Fruit fly (Drosophila melanogaster) whole organism, embryonic: Measurements from ENCODE around the gene Scr.

Source experiments
- ATbp ChIP-seq: fragments of 200-800 bp; sonication (Bioruptor generic); optimal IDR thresholded peaks from 2 replicates; lab custom pipeline; 2017; ENCODE audit warnings: missing biosample characterization, mild to moderate bottlenecking, missing genetic modification characterization, missing genetic modification reagents
- Abd-B ChIP-seq: fragments of 200-800 bp; sonication (Bioruptor generic); optimal IDR thresholded peaks from 2 replicates; lab custom pipeline; 2018; ENCODE audit warnings: missing biosample characterization, mild to moderate bottlenecking, missing genetic modification characterization, moderate library complexity
- B-H1 ChIP-seq: fragments of 200-800 bp; sonication (Bioruptor generic); IDR thresholded peaks from 3 replicates; pipeline ENCODE4 v1.3.6; 2022; ENCODE audit warnings: missing biosample characterization, missing genetic modification characterization
- Bdp1 ChIP-seq: fragments of 200-800 bp; sonication (Bioruptor generic); optimal IDR thresholded peaks from 3 replicates; lab custom pipeline; 2016; ENCODE audit warnings: missing biosample characterization, missing genetic modification characterization
- CG10654 ChIP-seq: fragments of 200-800 bp; sonication (Bioruptor generic); optimal IDR thresholded peaks from 2 replicates; lab custom pipeline; 2016; ENCODE audit warnings: missing biosample characterization, missing genetic modification characterization
- CG10959 ChIP-seq: fragments of 200-800 bp; sonication (Bioruptor generic); IDR thresholded peaks from 2 replicates; pipeline ENCODE4 v1.3.6; 2022; ENCODE audit warnings: missing biosample characterization, missing genetic modification characterization
- CG1233 ChIP-seq: fragments of 200-800 bp; sonication (Bioruptor generic); optimal IDR thresholded peaks from 4 replicates; lab custom pipeline; 2018; ENCODE audit warnings: missing biosample characterization, mild to moderate bottlenecking, missing genetic modification characterization
- CG12744 ChIP-seq: fragments of 200-800 bp; sonication (Bioruptor generic); optimal IDR thresholded peaks from 2 replicates; lab custom pipeline; 2016; ENCODE audit warnings: missing biosample characterization, missing genetic modification characterization
- CG13123 ChIP-seq: fragments of 200-800 bp; sonication (Bioruptor generic); optimal IDR thresholded peaks from 2 replicates; lab custom pipeline; 2016; ENCODE audit warnings: missing biosample characterization, missing genetic modification characterization
- CG14441 ChIP-seq: fragments of 200-800 bp; sonication (Bioruptor generic); IDR thresholded peaks from 2 replicates; pipeline ENCODE4 v1.3.6; 2022; ENCODE audit warnings: missing biosample characterization, missing genetic modification characterization
- CG17328 ChIP-seq: fragments of 200-800 bp; sonication (Bioruptor generic); IDR thresholded peaks from 2 replicates; pipeline ENCODE4 v1.3.6; 2022; ENCODE audit warnings: missing biosample characterization, missing genetic modification characterization
- CG2202 ChIP-seq: fragments of 200-800 bp; sonication (Bioruptor generic); optimal IDR thresholded peaks from 2 replicates; lab custom pipeline; 2018; ENCODE audit warnings: missing biosample characterization, mild to moderate bottlenecking, missing genetic modification characterization
- CG30431 ChIP-seq: fragments of 200-800 bp; sonication (Bioruptor generic); optimal IDR thresholded peaks from 2 replicates; lab custom pipeline; 2017; ENCODE audit warnings: missing biosample characterization, missing genetic modification characterization
- CG33557 ChIP-seq: fragments of 200-800 bp; sonication (Bioruptor generic); optimal IDR thresholded peaks from 2 replicates; lab custom pipeline; 2019; ENCODE audit warnings: missing biosample characterization, mild to moderate bottlenecking, missing genetic modification characterization, moderate library complexity
- CG3995 ChIP-seq: fragments of 200-800 bp; sonication (Bioruptor generic); optimal IDR thresholded peaks from 3 replicates; lab custom pipeline; 2016; ENCODE audit warnings: missing biosample characterization, missing genetic modification characterization
- CG5245 ChIP-seq: fragments of 200-800 bp; sonication (Bioruptor generic); optimal IDR thresholded peaks from 3 replicates; lab custom pipeline; 2016; ENCODE audit warnings: missing biosample characterization, missing genetic modification characterization
- CG5953 ChIP-seq: fragments of 200-800 bp; sonication (Bioruptor generic); IDR thresholded peaks from 2 replicates; pipeline ENCODE4 v1.3.6; 2022; ENCODE audit warnings: missing biosample characterization, missing genetic modification characterization
- CG6654 ChIP-seq: fragments of 200-800 bp; sonication (Bioruptor generic); optimal IDR thresholded peaks from 2 replicates; lab custom pipeline; 2017; ENCODE audit warnings: missing biosample characterization, mild to moderate bottlenecking, missing genetic modification characterization
- CG6683 ChIP-seq: fragments of 200-800 bp; sonication (Bioruptor generic); optimal IDR thresholded peaks from 2 replicates; lab custom pipeline; 2017; ENCODE audit warnings: missing biosample characterization, mild to moderate bottlenecking, missing genetic modification characterization, missing genetic modification reagents
- CG7271 ChIP-seq: fragments of 200-800 bp; sonication (Bioruptor generic); optimal IDR thresholded peaks from 2 replicates; lab custom pipeline; 2018; ENCODE audit warnings: missing biosample characterization, mild to moderate bottlenecking, missing genetic modification characterization, moderate library complexity
- Dad ChIP-seq: fragments of 200-800 bp; sonication (Bioruptor generic); optimal IDR thresholded peaks from 3 replicates; lab custom pipeline; 2016; ENCODE audit warnings: missing biosample characterization, missing genetic modification characterization
- Dll ChIP-seq: fragments of 200-800 bp; sonication (Bioruptor generic); IDR thresholded peaks from 4 replicates; pipeline ENCODE4 v1.3.6; 2022; ENCODE audit warnings: missing biosample characterization, missing genetic modification characterization; ENCODE audit not compliant: partially characterized antibody
- Doc2 ChIP-seq: fragments of 200-800 bp; sonication (Bioruptor generic); IDR thresholded peaks from 2 replicates; pipeline ENCODE4 v1.3.6; 2022; ENCODE audit warnings: missing biosample characterization, missing genetic modification characterization
- E2f1 ChIP-seq: fragments of 200-800 bp; sonication (Bioruptor generic); IDR thresholded peaks from 2 replicates; pipeline ENCODE4 v1.3.6; 2022; ENCODE audit warnings: missing biosample characterization, missing genetic modification characterization
- Ets65A ChIP-seq: fragments of 200-800 bp; sonication (Bioruptor generic); peaks from one replicate; lab custom pipeline; 2016; ENCODE audit warnings: missing biosample characterization, missing genetic modification characterization
- HHEX ChIP-seq: fragments of 200-800 bp; sonication (Bioruptor generic); optimal IDR thresholded peaks from 3 replicates; lab custom pipeline; 2017; ENCODE audit warnings: missing biosample characterization, mild to moderate bottlenecking, missing genetic modification characterization, missing genetic modification reagents
- Hr39 ChIP-seq: fragments of >200 bp; optimal IDR thresholded peaks from 2 replicates; lab custom pipeline; 2017
- Hsf ChIP-seq: fragments of 200-800 bp; sonication (Bioruptor generic); optimal IDR thresholded peaks from 3 replicates; lab custom pipeline; 2016; ENCODE audit warnings: missing biosample characterization, missing genetic modification characterization
- Nf-YC ChIP-seq: fragments of 200-800 bp; optimal IDR thresholded peaks from 3 replicates; lab custom pipeline; 2019; ENCODE audit warnings: missing biosample characterization, mild to moderate bottlenecking, missing genetic modification characterization, moderate library complexity
- Sox102F ChIP-seq: fragments of 200-800 bp; sonication (Bioruptor generic); optimal IDR thresholded peaks from 2 replicates; lab custom pipeline; 2018; ENCODE audit warnings: missing biosample characterization, mild to moderate bottlenecking, missing genetic modification characterization, moderate library complexity
- Xbp1 ChIP-seq: fragments of 200-800 bp; sonication (Bioruptor generic); optimal IDR thresholded peaks from 3 replicates; lab custom pipeline; 2016; ENCODE audit warnings: missing biosample characterization, mild to moderate bottlenecking, missing genetic modification characterization
- Xrp1 ChIP-seq: fragments of 200-800 bp; sonication (Bioruptor generic); IDR thresholded peaks from 2 replicates; pipeline ENCODE4 v1.3.6; 2022; ENCODE audit warnings: missing biosample characterization, missing genetic modification characterization
- chif ChIP-seq, 2 experiments: fragments of 200-800 bp; sonication (Bioruptor generic); optimal IDR thresholded peaks; 3 replicates each; lab custom pipeline; 2016; ENCODE audit warnings: missing biosample characterization in 2 of 2, missing genetic modification characterization in 2 of 2
- ci ChIP-seq: fragments of 200-800 bp; sonication (Bioruptor generic); IDR thresholded peaks from 3 replicates; pipeline ENCODE4 v1.3.6; 2022; ENCODE audit warnings: missing biosample characterization, missing genetic modification characterization
- dan ChIP-seq: fragments of 200-800 bp; sonication (Bioruptor generic); IDR thresholded peaks from 2 replicates; pipeline ENCODE4 v1.3.6; 2022; ENCODE audit warnings: missing biosample characterization, missing genetic modification characterization
- fd102C ChIP-seq: fragments of 200-800 bp; sonication (Bioruptor generic); optimal IDR thresholded peaks from 2 replicates; lab custom pipeline; 2018; ENCODE audit warnings: missing biosample characterization, mild to moderate bottlenecking, missing genetic modification characterization, moderate library complexity
- fd96Cb ChIP-seq: fragments of 200-800 bp; sonication (Bioruptor generic); optimal IDR thresholded peaks from 2 replicates; lab custom pipeline; 2018; ENCODE audit warnings: missing biosample characterization, mild to moderate bottlenecking, missing genetic modification characterization, moderate library complexity
- gem ChIP-seq: fragments of 200-800 bp; sonication (Bioruptor generic); optimal IDR thresholded peaks from 2 replicates; lab custom pipeline; 2019; ENCODE audit warnings: missing biosample characterization, mild to moderate bottlenecking, missing genetic modification characterization, moderate library complexity
- gt ChIP-seq: fragments of 200-800 bp; sonication (Bioruptor generic); IDR thresholded peaks from 2 replicates; pipeline ENCODE4 v1.3.6; 2022; ENCODE audit warnings: missing biosample characterization, missing genetic modification characterization
- hth ChIP-seq: fragments of >200 bp; optimal IDR thresholded peaks from 2 replicates; lab custom pipeline; 2017; ENCODE audit warnings: inconsistent platforms
- jumu ChIP-seq: fragments of 200-800 bp; sonication (Bioruptor generic); optimal IDR thresholded peaks from 3 replicates; lab custom pipeline; 2016; ENCODE audit warnings: missing biosample characterization, missing genetic modification characterization
- kay ChIP-seq: fragments of 200-800 bp; sonication (Bioruptor generic); optimal IDR thresholded peaks from 2 replicates; lab custom pipeline; 2016; ENCODE audit warnings: missing biosample characterization, missing genetic modification characterization
- lab ChIP-seq: fragments of 200-800 bp; sonication (Bioruptor generic); optimal IDR thresholded peaks from 3 replicates; lab custom pipeline; 2017; ENCODE audit warnings: missing biosample characterization, missing genetic modification characterization, mild to moderate bottlenecking, moderate library complexity, missing genetic modification reagents
- pan ChIP-seq, 4 experiments: fragments of >200 bp in 3 of 4; fragments of 200-800 bp in 1 of 4; sonication (Bioruptor generic) in 1 of 4; optimal IDR thresholded peaks in 3 of 4; IDR thresholded peaks in 1 of 4; 2 replicates each; pipeline versions ENCODE4 v1.3.6 to Lab custom; 2017 to 2022; ENCODE audit warnings: missing biosample characterization in 2 of 4, missing genetic modification characterization in 2 of 4, mixed read lengths in 1 of 4
- pb ChIP-seq: fragments of 200-800 bp; sonication (Bioruptor generic); optimal IDR thresholded peaks from 3 replicates; lab custom pipeline; 2016; ENCODE audit warnings: missing biosample characterization, missing genetic modification characterization
- peb ChIP-seq: fragments of 200-800 bp; sonication (Bioruptor generic); IDR thresholded peaks from 2 replicates; pipeline ENCODE4 v1.3.6; 2022; ENCODE audit warnings: missing biosample characterization, missing genetic modification characterization
- stc ChIP-seq: fragments of 200-800 bp; sonication (Bioruptor generic); IDR thresholded peaks from 2 replicates; pipeline ENCODE4 v1.3.6; 2022; ENCODE audit warnings: missing biosample characterization, missing genetic modification characterization
- toy ChIP-seq: fragments of 200-800 bp; sonication (Bioruptor generic); IDR thresholded peaks from 2 replicates; pipeline ENCODE4 v1.3.6; 2022; ENCODE audit warnings: missing biosample characterization, missing genetic modification characterization
- yki ChIP-seq: fragments of >200 bp; optimal IDR thresholded peaks from 3 replicates; lab custom pipeline; 2018
- zfh1 ChIP-seq: fragments of 200-800 bp; sonication (Bioruptor generic); IDR thresholded peaks from 3 replicates; pipeline ENCODE4 v1.3.6; 2022; ENCODE audit warnings: missing biosample characterization, missing genetic modification characterization

Gene Scr

DNA sequence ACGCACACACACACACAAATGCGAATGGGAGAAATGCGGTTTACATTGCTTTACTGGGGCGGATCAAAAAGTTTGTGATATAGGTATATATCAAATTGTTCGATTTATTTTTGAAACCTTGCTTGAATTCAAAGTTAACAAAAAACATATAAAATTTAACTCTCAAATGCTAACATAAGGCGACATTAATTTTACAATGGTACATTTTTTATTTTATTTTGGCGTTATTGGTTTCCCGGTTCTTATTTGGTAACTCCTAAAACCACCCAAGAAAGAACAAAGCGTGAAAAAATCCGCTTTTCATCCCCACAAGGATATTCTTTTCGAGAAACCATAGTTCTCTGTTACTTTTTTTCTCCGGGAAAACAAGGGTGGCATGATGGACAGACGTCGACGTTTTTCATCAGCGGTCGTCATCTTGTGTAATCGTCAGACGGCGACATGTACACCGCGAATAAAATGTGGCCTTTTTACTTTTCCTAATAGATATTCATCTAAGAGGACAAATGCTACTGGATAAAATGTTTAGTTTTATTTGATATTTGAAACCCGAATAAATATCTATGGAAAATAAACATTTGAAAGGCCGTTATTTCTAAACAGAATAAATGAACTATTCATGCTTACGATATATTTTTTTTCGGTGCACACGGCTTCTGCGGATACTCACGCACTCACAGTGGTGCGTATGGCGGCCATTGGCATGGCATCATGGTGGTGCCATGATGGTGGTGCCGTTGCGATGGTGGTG, 31.7 kb upstream of the Scr start (continued):
- TF ChIP-seq CG17328 (GFP tag; lab: Robert Waterston, UW) (peak; percentile 73), CG13123 (GFP tag; lab: Kevin White, UChicago) (peak; percentile 13), Doc2 (GFP tag; lab: Robert Waterston, UW) (no peak), gt (GFP tag; lab: Robert Waterston, UW) (peak; percentile 27; the same call in 1 of the 2 replicates), fd96Cb (peak; percentile 79), Bdp1 (GFP tag; lab: Kevin White, UChicago) (peak; percentile 49), jumu (peak; percentile 52), E2f1 (GFP tag; lab: Robert Waterston, UW) (peak; percentile 44), Dad (GFP tag; lab: Kevin White, UChicago) (peak; percentile 21), CG10654 (GFP tag; lab: Kevin White, UChicago) (peak; percentile 63), peb (GFP tag; lab: Robert Waterston, UW) (peak; percentile 57; the same call in 1 of the 2 replicates), CG30431 (GFP tag; lab: Kevin White, UChicago) (peak; percentile 60), fd102C (GFP tag; lab: Kevin White, UChicago) (peak; percentile 89), CG14441 (peak; percentile 32; the same call in 1 of the 2 replicates), hth (lab: Kevin White, UChicago) (no peak), dan (GFP tag; lab: Robert Waterston, UW) (peak; percentile 66; the same call in 1 of the 2 replicates), Hr39 (lab: Kevin White, UChicago) (no peak), ATbp (peak; percentile 72), Xbp1 (GFP tag; lab: Kevin White, UChicago) (peak; percentile 70), kay (GFP tag; lab: Kevin White, UChicago) (no peak), HHEX (peak; percentile 44), toy (GFP tag; lab: Robert Waterston, UW) (no peak), CG2202 (tag; lab: Kevin White, UChicago) (peak; percentile 68), Ets65A (GFP tag; lab: Kevin White, UChicago) (peak; percentile 90), Xrp1 (GFP tag; lab: Robert Waterston, UW) (peak; percentile 85), CG5953 (peak; percentile 25; the same call in 1 of the 2 replicates), CG33557 (GFP tag; lab: Kevin White, UChicago) (peak; percentile 82), gem (tag; lab: Kevin White, UChicago) (peak; percentile 87), stc (GFP tag; lab: Robert Waterston, UW) (no peak), CG6654 (GFP tag; lab: Kevin White, UChicago) (peak; percentile 48), Hsf (GFP tag; lab: Kevin White, UChicago) (peak; percentile 66), lab (GFP tag; lab: Kevin White, UChicago) (no peak), Sox102F (GFP tag; lab: Kevin White, UChicago) (peak; percentile 76), Nf-YC (peak; percentile 72), Dll (GFP tag; lab: Robert Waterston, UW) (no peak), yki (no peak), pan (optimal IDR thresholded peaks at IDR 0.05; lab: Kevin White, UChicago) (no peak), pan (GFP tag; optimal IDR thresholded peaks at IDR 0.05 in 1 of 2, IDR thresholded peaks at IDR 0.05 in 1 of 2) (peak in 1 of 2 experiments; percentile 49), Abd-B (GFP tag; lab: Kevin White, UChicago) (peak; percentile 14), B-H1 (GFP tag; lab: Robert Waterston, UW) (peak; percentile 41; the same call in 2 of the 3 replicates), CG1233 (GFP tag; lab: Kevin White, UChicago) (peak; percentile 68), pb (GFP tag; lab: Kevin White, UChicago) (peak; percentile 14), CG12744 (peak; percentile 51), ci (peak; percentile 73), CG5245 (peak; percentile 61), CG10959 (peak; percentile 70), CG3995 (GFP tag; lab: Kevin White, UChicago) (no peak), zfh1 (GFP tag; lab: Robert Waterston, UW) (peak; percentile 85), CG7271 (tag; lab: Kevin White, UChicago) (peak; percentile 81), chif (GFP tag; optimal IDR thresholded peaks at IDR 0.05; lab: Kevin White, UChicago) (peak; percentile 57 to 88), CG6683 (GFP tag; lab: Kevin White, UChicago) (no peak)
